Fruit fly (Drosophila melanogaster) ovary, adult (tissue): Measurements from ENCODE around the gene NimB4.

ENCODE experiments used
- CG17801 ChIP-seq: fragments of 200-800 bp; optimal IDR thresholded peaks from 2 replicates; lab custom pipeline; 2019; ENCODE audit warnings: missing biosample characterization, mild to moderate bottlenecking, missing genetic modification characterization, moderate library complexity; ENCODE audit not compliant: partially characterized antibody

Gene NimB4

DNA sequence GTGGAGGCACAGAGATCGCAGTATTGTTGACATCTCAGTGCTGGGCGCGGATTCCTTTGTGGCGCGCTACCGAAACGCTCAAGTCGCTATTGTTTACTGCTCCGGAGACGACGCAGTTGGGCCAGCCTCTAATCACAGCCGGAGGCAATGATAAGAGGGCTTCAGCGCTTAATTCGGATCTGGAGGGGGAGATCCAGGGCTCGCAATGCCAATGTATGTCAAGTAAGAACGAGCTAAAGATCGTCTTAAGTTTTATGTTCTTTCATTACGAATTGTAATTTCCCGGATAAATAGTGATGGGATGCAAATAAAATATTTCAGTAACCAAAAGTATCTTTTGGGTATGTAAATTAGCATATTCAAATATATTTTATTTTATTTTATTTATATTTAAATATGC, at the start of gene NimB4, which contains the start of gene NimB5:
NimB4 (minus strand) TSS at position 101 of the 400 bp plus-strand sequence.
NimB5 (plus strand) TSS at position 302 of the 400 bp plus-strand sequence.
- TF ChIP-seq CG17801 (GFP tag; lab: Kevin White, UChicago), result no peak

DNA sequence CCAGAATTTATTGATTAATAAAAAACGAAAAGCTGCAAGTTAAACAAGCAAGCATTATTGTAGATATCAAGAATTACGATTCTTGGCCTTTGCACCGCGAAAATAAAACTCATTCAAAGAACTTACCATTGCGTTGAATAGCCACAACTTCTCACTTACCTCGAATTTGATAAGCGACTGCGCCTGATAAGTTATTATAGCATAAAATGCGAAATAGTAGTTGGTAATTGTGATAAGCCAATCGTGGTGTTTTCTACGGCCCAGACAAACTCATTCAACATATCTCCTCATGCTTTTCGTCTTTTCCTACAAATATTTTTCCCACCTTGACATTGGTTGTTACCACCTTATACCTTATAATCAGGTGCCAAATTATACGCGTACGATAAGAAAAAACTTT, 45.3 kb upstream of the NimB4 start:
- TF ChIP-seq CG17801 (GFP tag; lab: Kevin White, UChicago), result no peak

DNA sequence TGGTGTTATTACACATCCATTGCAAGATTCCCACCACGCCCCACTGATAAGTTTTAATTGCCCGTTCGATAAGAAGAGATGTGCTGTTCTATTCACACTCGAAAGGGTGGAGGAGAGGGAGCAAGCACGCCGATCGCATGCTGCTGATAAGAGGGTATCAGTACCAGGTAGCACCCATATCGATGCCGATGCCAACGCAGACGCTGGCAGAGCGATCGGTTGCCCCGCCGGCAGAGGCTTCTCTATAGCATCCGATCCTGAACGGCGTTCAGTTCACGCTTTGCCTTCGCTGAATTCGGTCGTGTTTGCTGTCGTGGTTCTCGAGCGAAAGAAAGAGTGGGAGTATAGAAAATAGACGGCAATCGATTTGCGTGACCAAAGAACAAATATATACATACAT, 43.7 kb upstream of the NimB4 start:
- TF ChIP-seq CG17801 (GFP tag; lab: Kevin White, UChicago), result no peak

DNA sequence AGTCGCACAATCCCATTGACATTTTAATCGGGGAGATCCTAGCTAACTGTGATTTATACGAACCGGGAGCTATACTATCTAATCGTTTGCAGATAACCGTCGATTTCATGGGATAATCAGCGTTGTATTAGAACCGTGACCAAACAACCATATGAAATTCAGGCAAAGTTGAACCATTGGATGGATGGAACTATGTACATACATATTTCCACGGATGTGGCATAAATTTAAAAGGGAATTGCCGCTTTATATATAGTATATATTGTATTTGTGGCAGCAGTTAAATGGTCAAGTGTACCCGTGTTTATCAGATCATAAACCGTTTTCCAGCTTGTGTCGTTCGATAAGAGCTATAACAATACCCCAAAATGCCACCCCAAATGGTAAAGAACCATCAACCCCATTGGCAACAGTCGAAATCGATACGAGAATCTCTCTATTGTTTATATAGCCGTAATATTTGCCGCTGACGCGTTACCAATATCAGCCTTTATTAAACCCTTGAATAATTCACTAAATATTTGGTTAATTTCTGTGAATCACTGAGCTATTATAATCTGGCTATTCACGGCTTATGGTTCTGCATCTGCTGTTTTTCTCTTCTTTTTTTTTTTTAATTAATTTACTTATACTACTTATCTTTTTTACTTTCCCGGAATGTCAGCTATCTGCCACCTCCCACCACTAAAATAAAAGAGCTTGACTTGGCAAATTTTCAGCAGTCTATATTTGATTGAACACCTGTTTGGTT, 42.7 kb upstream of the NimB4 start, which contains the start of gene bgm:
bgm (plus strand) TSS at position 701 of the 751 bp plus-strand sequence.
- no peak for TF ChIP-seq CG17801 (GFP tag; lab: Kevin White, UChicago)

DNA sequence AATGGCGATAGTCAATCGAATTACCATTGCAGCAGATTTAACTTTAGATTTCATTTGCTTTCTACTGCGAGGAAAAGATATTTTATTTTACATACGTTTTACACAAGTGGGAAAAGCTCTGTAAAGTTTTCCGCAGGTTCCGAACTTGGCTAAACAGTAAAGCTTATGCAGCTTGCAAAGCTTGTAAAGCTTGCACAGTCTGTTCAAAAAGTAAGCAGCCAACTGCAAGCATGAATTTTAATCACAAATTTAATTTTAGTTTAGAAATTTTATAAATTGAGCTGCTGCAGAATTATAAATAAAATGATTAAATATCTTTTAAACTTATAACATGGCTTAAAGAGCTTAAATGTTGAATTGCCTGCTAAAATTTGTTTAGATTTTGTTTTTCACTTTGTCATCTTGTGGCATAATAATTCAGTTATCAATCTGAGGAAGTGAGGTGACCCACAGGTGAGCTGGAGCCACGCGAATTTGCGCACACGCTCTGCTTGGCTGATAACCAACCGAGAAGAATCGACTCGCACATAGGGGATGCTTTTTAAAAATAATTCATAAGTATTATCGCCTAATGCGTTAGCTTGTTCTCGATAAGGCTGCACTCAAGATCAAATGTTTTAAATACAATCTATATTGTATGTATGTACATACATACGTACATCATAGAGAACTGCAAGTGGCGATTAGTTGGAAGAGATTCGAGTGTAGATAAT, 42.0 kb upstream of the NimB4 start:
- peak; percentile 2 for TF ChIP-seq CG17801 (GFP tag; lab: Kevin White, UChicago)

DNA sequence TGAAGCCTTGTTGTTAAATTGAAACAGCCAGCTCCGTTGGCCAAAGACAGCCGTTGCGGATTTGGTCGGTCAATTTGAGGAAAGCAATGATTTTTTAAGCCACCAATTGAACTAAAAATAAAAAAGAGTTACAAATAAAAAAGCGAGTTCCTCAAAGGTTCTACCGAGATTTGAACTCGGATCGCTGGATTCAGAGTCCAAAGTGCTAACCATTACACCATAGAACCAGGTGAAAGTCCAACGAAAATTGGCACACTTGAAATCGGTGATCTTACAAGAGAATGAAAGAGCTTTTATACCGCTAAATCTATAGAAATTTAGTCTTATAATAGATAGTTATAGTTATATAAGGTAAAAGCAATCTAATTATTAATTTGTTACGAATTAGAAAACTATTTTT, 40.6 kb upstream of the NimB4 start:
- TF ChIP-seq CG17801 (GFP tag; lab: Kevin White, UChicago), result no peak

DNA sequence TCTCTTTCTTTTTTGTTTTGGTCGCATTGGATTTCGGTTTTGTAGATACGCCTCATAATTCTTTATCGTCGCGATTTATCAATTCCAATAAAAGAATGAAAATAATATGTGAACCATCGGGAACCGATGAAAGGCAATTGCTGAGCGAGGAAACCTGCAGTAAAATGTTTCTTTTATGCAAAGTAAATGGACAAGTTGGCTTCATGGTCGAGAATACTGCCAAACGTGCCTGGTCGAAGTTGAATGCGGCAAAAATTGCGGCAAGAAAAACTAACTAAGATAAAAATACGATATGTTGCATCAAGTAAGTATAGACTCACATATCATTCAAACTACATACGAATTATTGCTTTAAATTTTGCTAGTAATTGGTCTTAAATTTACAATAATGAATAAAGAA, 38.0 kb upstream of the NimB4 start, which contains the start of gene CG42692:
CG42692 (plus strand) TSS at position 301 of the 400 bp plus-strand sequence.
- TF ChIP-seq CG17801 (GFP tag; lab: Kevin White, UChicago), result no peak

DNA sequence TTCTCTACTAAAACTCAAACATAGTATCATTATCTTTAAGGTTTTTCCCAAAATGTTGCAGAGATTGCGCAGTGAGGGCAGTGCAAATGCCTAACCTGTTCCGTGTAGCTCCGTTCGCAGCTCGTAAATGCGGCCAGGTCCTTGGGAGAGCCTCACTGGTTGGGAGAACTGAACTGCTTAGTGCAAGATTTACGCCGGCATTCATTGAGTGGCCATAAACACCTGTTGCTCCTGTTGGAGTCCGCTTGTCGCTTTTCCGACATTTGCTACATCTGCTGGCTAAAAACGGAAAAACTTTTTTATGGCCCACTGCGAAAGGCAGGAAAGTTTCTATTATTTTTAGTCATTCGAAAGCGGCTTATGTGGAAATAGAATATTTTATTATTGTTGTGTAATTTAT, 32.1 kb upstream of the NimB4 start:
- no peak for TF ChIP-seq CG17801 (GFP tag; lab: Kevin White, UChicago)

DNA sequence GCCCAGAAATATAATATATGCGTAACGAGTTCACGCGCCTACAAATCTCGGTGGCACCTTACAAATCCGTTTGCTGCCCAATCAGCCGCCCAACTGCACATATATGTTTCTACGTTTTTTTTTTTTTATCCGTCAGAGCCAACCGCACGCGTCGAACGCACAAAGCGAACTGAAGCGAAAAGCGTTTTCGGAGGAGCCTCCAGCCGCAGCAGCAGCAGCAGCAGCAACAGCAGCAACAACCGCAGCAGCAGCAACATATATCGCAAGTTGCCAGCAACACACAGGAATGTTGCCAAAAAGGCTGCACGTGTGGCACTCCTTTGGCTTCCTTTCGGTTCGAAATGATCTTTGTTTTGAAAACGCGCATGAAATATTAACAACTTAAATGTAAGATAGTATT, 31.3 kb upstream of the NimB4 start, which contains the start of gene rk:
rk (minus strand) TSS at position 171 of the 400 bp plus-strand sequence.
- no peak for TF ChIP-seq CG17801 (GFP tag; lab: Kevin White, UChicago)

DNA sequence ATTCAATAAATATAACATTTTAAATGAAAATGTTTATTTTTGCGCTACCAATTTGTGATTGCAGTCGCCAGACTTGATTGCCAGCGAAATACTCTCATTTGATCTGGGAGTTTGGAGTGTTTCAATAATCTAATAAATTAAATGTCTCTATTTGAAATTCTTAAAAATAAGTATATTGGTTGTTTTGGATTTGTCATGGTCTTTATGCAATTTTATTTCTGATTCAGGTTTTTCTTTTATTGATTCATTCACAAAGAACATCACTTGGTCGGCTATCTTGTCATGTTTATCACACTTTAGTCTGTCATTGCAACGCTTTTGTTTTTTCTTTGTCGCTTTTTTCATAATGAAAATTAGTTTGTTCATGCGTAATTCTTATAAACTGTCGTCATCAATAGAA, 29.2 kb upstream of the NimB4 start:
- no peak for TF ChIP-seq CG17801 (GFP tag; lab: Kevin White, UChicago)

DNA sequence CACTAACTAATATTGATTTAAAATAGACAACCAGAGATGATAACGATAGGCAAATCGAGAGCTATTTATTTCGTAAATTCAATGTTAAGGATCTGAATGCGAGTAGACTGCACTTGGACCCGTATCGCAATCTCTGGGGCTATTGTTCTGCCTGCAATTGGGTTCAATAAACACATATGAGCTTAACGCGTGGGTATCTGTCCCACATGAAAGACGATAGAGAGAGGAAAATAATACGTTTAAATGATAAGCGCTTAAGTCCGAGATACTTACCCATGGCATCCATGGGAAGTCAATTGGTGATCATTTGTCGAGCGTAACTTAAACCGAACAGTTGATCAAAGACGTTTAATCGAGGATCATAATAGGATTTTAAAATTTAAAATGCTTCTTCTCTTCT, 10.1 kb upstream of the NimB4 start, which contains the start of gene NimC2:
NimC2 (plus strand) TSS at position 301 of the 400 bp plus-strand sequence.
- no peak for TF ChIP-seq CG17801 (GFP tag; lab: Kevin White, UChicago)

DNA sequence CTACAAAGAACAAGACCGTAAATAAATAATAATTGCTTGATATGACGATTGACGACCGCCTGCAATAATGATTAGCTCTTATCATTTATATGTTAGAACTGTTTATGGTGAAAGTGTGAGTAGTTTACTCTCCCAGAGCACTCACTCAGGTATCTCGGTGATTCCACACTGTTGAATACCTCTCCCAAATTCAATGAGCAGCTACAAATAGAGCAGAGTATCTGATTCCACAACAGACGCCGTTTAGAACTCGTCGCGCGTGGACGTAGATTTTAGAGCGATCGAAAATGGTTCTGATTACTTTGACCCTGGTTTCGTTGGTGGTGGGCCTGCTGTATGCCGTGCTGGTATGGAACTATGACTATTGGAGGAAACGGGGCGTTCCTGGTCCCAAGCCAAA, 7.3 kb upstream of the NimB4 start, which contains the start of gene Cyp28a5:
Cyp28a5 (plus strand) TSS at position 230 of the 400 bp plus-strand sequence.
- TF ChIP-seq CG17801 (GFP tag; lab: Kevin White, UChicago), result no peak

DNA sequence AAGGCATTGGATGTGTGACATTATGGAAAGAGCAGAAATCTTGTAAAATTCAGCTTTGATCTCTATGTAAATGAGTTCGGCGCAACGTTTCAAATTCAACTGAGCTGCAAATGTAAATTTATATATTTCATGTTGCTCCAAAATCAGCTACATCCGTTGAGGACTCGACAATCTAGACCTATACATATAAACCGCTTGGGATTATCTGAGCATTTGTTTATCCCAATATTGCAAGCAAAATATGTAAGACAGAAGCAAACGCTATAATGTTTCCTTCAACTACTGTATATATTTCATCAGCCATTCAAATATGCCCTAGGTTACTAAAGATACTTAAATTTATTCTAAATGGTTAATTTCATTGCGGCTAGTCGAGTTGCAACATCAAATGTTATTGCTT, 6.9 kb upstream of the NimB4 start, which contains the start of gene NimC1:
NimC1 (minus strand) TSS at position 101 of the 400 bp plus-strand sequence.
- no peak for TF ChIP-seq CG17801 (GFP tag; lab: Kevin White, UChicago)

DNA sequence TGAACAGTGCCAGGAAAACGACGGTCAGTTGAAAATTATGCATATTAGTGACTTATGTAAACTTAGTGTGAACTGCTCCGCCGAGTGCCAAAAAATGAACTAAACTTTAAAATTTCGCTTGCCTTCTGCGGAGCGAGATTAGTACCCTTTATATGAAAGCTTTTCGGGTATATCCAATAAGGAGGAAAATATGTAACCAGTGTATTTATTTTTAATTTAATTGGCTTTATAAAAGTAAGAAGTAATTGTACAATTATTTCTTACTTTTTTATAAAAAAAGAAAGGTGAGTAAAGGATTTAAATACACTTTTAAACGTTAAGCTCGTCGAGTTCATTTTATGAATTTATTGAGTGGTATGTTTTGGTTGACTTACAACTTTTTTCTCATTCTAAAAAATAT, 3.1 kb upstream of the NimB4 start, which contains the start of gene He:
He (minus strand) TSS at position 101 of the 400 bp plus-strand sequence.
- TF ChIP-seq CG17801 (GFP tag; lab: Kevin White, UChicago), result no peak

DNA sequence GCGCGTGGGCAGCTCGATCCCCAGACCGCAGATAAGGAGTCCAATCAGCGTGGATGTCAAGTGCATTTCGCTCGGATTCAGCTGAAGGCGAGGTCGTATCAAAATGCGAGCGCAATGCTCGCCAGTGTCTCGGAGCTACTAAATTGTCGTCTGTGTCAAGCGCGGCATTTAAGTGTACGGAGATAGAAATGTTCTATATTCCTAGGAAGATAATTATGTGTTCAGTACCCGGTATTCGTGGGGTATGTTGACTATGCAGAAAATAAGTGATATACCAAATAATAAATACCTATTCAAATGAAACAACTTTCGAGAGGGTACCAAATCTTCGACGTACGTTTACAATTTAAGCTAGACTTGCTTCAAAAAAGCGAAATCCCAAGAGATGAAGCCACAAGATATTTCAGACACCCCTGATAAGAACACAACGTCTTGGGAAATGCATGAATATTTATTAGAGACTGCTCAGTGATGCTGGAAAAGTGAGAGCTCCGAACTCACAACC, 1.9 kb downstream of the NimB4 start, which contains the start of gene NimB3:
NimB3 (minus strand) TSS at position 140 of the 505 bp plus-strand sequence.
- no peak for TF ChIP-seq CG17801 (GFP tag; lab: Kevin White, UChicago)
